Worm (Caenorhabditis elegans): Measurements from ENCODE around the gene B0507.9.
"Not testable (repeated sequence)": the region's sequence is repeated elsewhere in the genome, so short reads cannot be mapped to it uniquely, and the experiment has no call there.

DNA sequence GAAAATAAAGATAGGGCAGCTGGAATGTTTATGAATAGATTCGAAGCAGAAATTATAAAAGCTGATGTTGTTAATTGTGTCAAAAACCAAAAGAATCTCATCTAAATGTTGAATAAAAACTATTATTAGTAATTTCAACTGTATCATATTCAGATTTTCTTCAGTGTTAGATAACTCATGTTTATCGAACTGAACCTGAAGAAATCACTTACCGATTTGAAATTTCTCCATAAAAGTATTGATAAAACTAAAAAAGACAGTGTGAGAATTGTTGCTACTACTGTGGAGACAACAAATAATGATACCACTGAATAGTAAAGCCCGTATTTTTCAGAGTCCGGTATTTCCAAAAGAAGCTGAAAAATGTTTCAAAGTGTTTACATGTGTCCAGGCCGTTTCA is 43.7 kb downstream of the B0507.9 start, which contains the start of gene ZC196.8:
- TF ChIP-seq ama-1 (optimal IDR thresholded peaks at IDR 0.05); pes-1 (GFP tag; IDR thresholded peaks at IDR 0.05); ceh-36 (tag; optimal IDR thresholded peaks at IDR 0.05); B0310.2 (tag; optimal IDR thresholded peaks at IDR 0.05): not testable (repeated sequence)
